Fruit fly (Drosophila melanogaster) whole organism, adult: ENCODE measurements around the gene CG43051.

Experiments used
- CG11617 ChIP-seq: fragments of 200-800 bp; sonication (Bioruptor generic); optimal IDR thresholded peaks from 2 replicates; lab custom pipeline; 2017; ENCODE audit warnings: mild to moderate bottlenecking, missing biosample characterization, missing genetic modification reagents, missing genetic modification characterization
- CG1620 ChIP-seq: fragments of 200-800 bp; sonication (Bioruptor generic); optimal IDR thresholded peaks from 2 replicates; lab custom pipeline; 2016; ENCODE audit warnings: missing biosample characterization, missing genetic modification characterization
- CG5204 ChIP-seq: fragments of 200-800 bp; sonication (Bioruptor generic); optimal IDR thresholded peaks from 2 replicates; lab custom pipeline; 2016; ENCODE audit warnings: missing biosample characterization, missing genetic modification characterization
- CG7101 ChIP-seq: fragments of 200-800 bp; sonication (Bioruptor generic); optimal IDR thresholded peaks from 2 replicates; lab custom pipeline; 2018; ENCODE audit warnings: missing biosample characterization, mild to moderate bottlenecking, missing genetic modification characterization, moderate library complexity
- Clk ChIP-seq: fragments of 200-800 bp; sonication (Bioruptor generic); optimal IDR thresholded peaks from 2 replicates; lab custom pipeline; 2017; ENCODE audit warnings: missing biosample characterization, missing genetic modification characterization
- Hr96 ChIP-seq: fragments of 200-800 bp; sonication (Bioruptor generic); optimal IDR thresholded peaks from 2 replicates; lab custom pipeline; 2016; ENCODE audit warnings: missing biosample characterization, missing genetic modification characterization
- Mnt ChIP-seq: fragments of 200-800 bp; sonication (Bioruptor generic); optimal IDR thresholded peaks from 2 replicates; lab custom pipeline; 2016; ENCODE audit warnings: missing biosample characterization, mild to moderate bottlenecking, missing genetic modification characterization
- bab1 ChIP-seq: fragments of 200-800 bp; sonication (Bioruptor generic); optimal IDR thresholded peaks from 3 replicates; lab custom pipeline; 2019; ENCODE audit warnings: missing biosample characterization, mild to moderate bottlenecking, missing genetic modification characterization, moderate library complexity
- cic ChIP-seq: fragments of 200-800 bp; sonication (Bioruptor generic); optimal IDR thresholded peaks from 2 replicates; lab custom pipeline; 2017; ENCODE audit warnings: missing biosample characterization, mild to moderate bottlenecking, missing genetic modification characterization, moderate library complexity
- cnc ChIP-seq, 2 experiments: fragments of >200 bp; optimal IDR thresholded peaks; 2 replicates each; lab custom pipeline; 2017
- ovo ChIP-seq: fragments of 200-800 bp; sonication (Bioruptor generic); optimal IDR thresholded peaks from 2 replicates; lab custom pipeline; 2016; ENCODE audit warnings: missing biosample characterization, missing genetic modification characterization
- pad ChIP-seq: fragments of 200-800 bp; sonication (Bioruptor generic); optimal IDR thresholded peaks from 3 replicates; lab custom pipeline; 2017; ENCODE audit warnings: missing biosample characterization, missing genetic modification characterization, mild to moderate bottlenecking, moderate library complexity, missing genetic modification reagents

dm6 chr2L:12546043-12546942, 38.6 kb downstream of the CG43051 start, which contains the start of gene bun:
- TF ChIP-seq cic (GFP tag; lab: Kevin White, UChicago) (no peak), Clk (GFP tag; lab: Kevin White, UChicago) (no peak), CG7101 (no peak), pad (GFP tag; lab: Kevin White, UChicago) (no peak), CG11617 (GFP tag; lab: Kevin White, UChicago) (no peak), Hr96 (GFP tag; lab: Kevin White, UChicago) (no peak), bab1 (peak; percentile 37), CG1620 (GFP tag; lab: Kevin White, UChicago) (peak; percentile 17), ovo (GFP tag; lab: Kevin White, UChicago) (no peak), cnc (optimal IDR thresholded peaks at IDR 0.05; lab: Kevin White, UChicago) (no peak), CG5204 (GFP tag; lab: Kevin White, UChicago) (no peak), Mnt (GFP tag; lab: Kevin White, UChicago) (peak; percentile 34)
